Fruit fly (Drosophila melanogaster) whole organism, prepupa: ENCODE results near the gene CG14253.

Experiments used
- Blimp-1 ChIP-seq: fragments of 200-800 bp; sonication (Bioruptor generic); optimal IDR thresholded peaks from 3 replicates; lab custom pipeline; 2017; ENCODE audit warnings: missing biosample characterization, missing genetic modification characterization, mild to moderate bottlenecking, moderate library complexity, missing genetic modification reagents
- CG10631 ChIP-seq: fragments of 200-800 bp; sonication (Bioruptor generic); optimal IDR thresholded peaks from 2 replicates; lab custom pipeline; 2016; ENCODE audit warnings: missing biosample characterization, missing genetic modification characterization
- CG10669 ChIP-seq: fragments of 200-800 bp; sonication (Bioruptor generic); optimal IDR thresholded peaks from 3 replicates; lab custom pipeline; 2018; ENCODE audit warnings: missing biosample characterization, mild to moderate bottlenecking, missing genetic modification characterization, moderate library complexity
- CG11294 ChIP-seq: fragments of 200-800 bp; sonication (Bioruptor generic); IDR thresholded peaks from 2 replicates; pipeline ENCODE4 v1.3.6; 2022; ENCODE audit warnings: missing biosample characterization, missing genetic modification characterization
- CG11762 ChIP-seq: fragments of 200-800 bp; sonication (Bioruptor generic); optimal IDR thresholded peaks from 3 replicates; lab custom pipeline; 2016; ENCODE audit warnings: missing biosample characterization, missing genetic modification characterization; ENCODE audit not compliant: insufficient read depth
- CG11902 ChIP-seq: fragments of 200-800 bp; sonication (Bioruptor generic); optimal IDR thresholded peaks from 3 replicates; lab custom pipeline; 2016; ENCODE audit warnings: missing biosample characterization, missing genetic modification characterization
- CG15336 ChIP-seq: fragments of 200-800 bp; sonication (Bioruptor generic); IDR thresholded peaks from 2 replicates; pipeline ENCODE4 v1.3.6; 2022; ENCODE audit warnings: missing biosample characterization, missing genetic modification characterization
- CG1621 ChIP-seq: fragments of 200-800 bp; sonication (Bioruptor generic); optimal IDR thresholded peaks from 3 replicates; lab custom pipeline; 2018; ENCODE audit warnings: missing biosample characterization, mild to moderate bottlenecking, missing genetic modification characterization
- CG3032 ChIP-seq: fragments of 200-800 bp; optimal IDR thresholded peaks from 2 replicates; lab custom pipeline; 2019; ENCODE audit warnings: missing biosample characterization, mild to moderate bottlenecking, missing genetic modification characterization, moderate library complexity
- CG31627 ChIP-seq: fragments of 200-800 bp; sonication (Bioruptor generic); optimal IDR thresholded peaks from 3 replicates; lab custom pipeline; 2016; ENCODE audit warnings: missing biosample characterization, missing genetic modification characterization
- CG32006 ChIP-seq: fragments of 200-800 bp; sonication (Bioruptor generic); optimal IDR thresholded peaks from 3 replicates; lab custom pipeline; 2017; ENCODE audit warnings: missing biosample characterization, mild to moderate bottlenecking, missing genetic modification characterization
- CG34406 ChIP-seq: fragments of 200-800 bp; sonication (Bioruptor generic); optimal IDR thresholded peaks from 3 replicates; lab custom pipeline; 2016; ENCODE audit warnings: missing biosample characterization, missing genetic modification characterization
- CG3919 ChIP-seq: fragments of 200-800 bp; sonication (Bioruptor generic); optimal IDR thresholded peaks from 3 replicates; lab custom pipeline; 2016; ENCODE audit warnings: missing biosample characterization, missing genetic modification characterization
- CG4318 ChIP-seq: fragments of 200-800 bp; sonication (Bioruptor generic); optimal IDR thresholded peaks from 3 replicates; lab custom pipeline; 2017; ENCODE audit warnings: missing biosample characterization, mild to moderate bottlenecking, missing genetic modification characterization
- CG6163 ChIP-seq: fragments of 200-800 bp; sonication (Bioruptor generic); IDR thresholded peaks from 3 replicates; pipeline ENCODE4 v1.3.6; 2022; ENCODE audit warnings: missing biosample characterization, missing genetic modification characterization
- CG6276 ChIP-seq: fragments of 200-800 bp; sonication (Bioruptor generic); optimal IDR thresholded peaks from 2 replicates; lab custom pipeline; 2017; ENCODE audit warnings: missing biosample characterization, mild to moderate bottlenecking, missing genetic modification characterization
- CG6792 ChIP-seq: fragments of 200-800 bp; sonication (Bioruptor generic); optimal IDR thresholded peaks from 3 replicates; lab custom pipeline; 2016; ENCODE audit warnings: missing biosample characterization, missing genetic modification characterization
- CG6808 ChIP-seq: fragments of 200-800 bp; sonication (Bioruptor generic); optimal IDR thresholded peaks from 3 replicates; lab custom pipeline; 2017; ENCODE audit warnings: missing biosample characterization, missing genetic modification characterization, mild to moderate bottlenecking, moderate library complexity, missing genetic modification reagents
- CG6854 ChIP-seq: fragments of 200-800 bp; sonication (Bioruptor generic); optimal IDR thresholded peaks from 2 replicates; lab custom pipeline; 2017; ENCODE audit warnings: missing biosample characterization, mild to moderate bottlenecking, missing genetic modification characterization
- CG7368 ChIP-seq: fragments of 200-800 bp; sonication (Bioruptor generic); optimal IDR thresholded peaks from 3 replicates; lab custom pipeline; 2016; ENCODE audit warnings: missing biosample characterization, missing genetic modification characterization
- CG8119 ChIP-seq: fragments of 200-800 bp; sonication (Bioruptor generic); IDR thresholded peaks from 3 replicates; pipeline ENCODE4 v1.3.6; 2022; ENCODE audit warnings: missing biosample characterization, missing genetic modification characterization
- CG8319 ChIP-seq: fragments of 200-800 bp; sonication (Bioruptor generic); optimal IDR thresholded peaks from 3 replicates; lab custom pipeline; 2016; ENCODE audit warnings: missing biosample characterization, missing genetic modification characterization
- CG8632 ChIP-seq: fragments of 200-800 bp; sonication (Bioruptor generic); optimal IDR thresholded peaks from 3 replicates; lab custom pipeline; 2016; ENCODE audit warnings: missing biosample characterization, missing genetic modification characterization
- CG9139 ChIP-seq: fragments of 200-800 bp; sonication (Bioruptor generic); optimal IDR thresholded peaks from 3 replicates; lab custom pipeline; 2017; ENCODE audit warnings: missing biosample characterization, mild to moderate bottlenecking, missing genetic modification characterization
- Eip75B ChIP-seq: fragments of 200-800 bp; sonication (Bioruptor generic); optimal IDR thresholded peaks from 3 replicates; lab custom pipeline; 2016; ENCODE audit warnings: missing biosample characterization, missing genetic modification characterization
- Eip78C ChIP-seq: fragments of 200-800 bp; sonication (Bioruptor generic); peaks from one replicate; lab custom pipeline; 2016; ENCODE audit warnings: missing biosample characterization, missing genetic modification characterization
- Eip93F ChIP-seq: fragments of 200-800 bp; sonication (Bioruptor generic); optimal IDR thresholded peaks from 2 replicates; lab custom pipeline; 2016; ENCODE audit warnings: missing biosample characterization, mild to moderate bottlenecking, missing genetic modification characterization
- Ets21C ChIP-seq: fragments of 200-800 bp; sonication (Bioruptor generic); optimal IDR thresholded peaks from 3 replicates; lab custom pipeline; 2016; ENCODE audit warnings: missing biosample characterization, missing genetic modification characterization
- Hr38 ChIP-seq: sonication (Bioruptor generic); optimal IDR thresholded peaks from 2 replicates; lab custom pipeline; 2016; ENCODE audit warnings: missing biosample characterization, missing genetic modification characterization
- Hr4 ChIP-seq: fragments of 200-800 bp; sonication (Bioruptor generic); optimal IDR thresholded peaks from 3 replicates; lab custom pipeline; 2016; ENCODE audit warnings: missing biosample characterization, missing genetic modification characterization
- Lpt ChIP-seq: fragments of 200-800 bp; sonication (Bioruptor generic); optimal IDR thresholded peaks from 3 replicates; lab custom pipeline; 2016; ENCODE audit warnings: missing biosample characterization, missing genetic modification characterization
- Met ChIP-seq: fragments of 200-800 bp; sonication (Bioruptor generic); optimal IDR thresholded peaks from 3 replicates; lab custom pipeline; 2016; ENCODE audit warnings: missing biosample characterization, missing genetic modification characterization
- OdsH ChIP-seq: fragments of 200-800 bp; sonication (Bioruptor generic); optimal IDR thresholded peaks from 3 replicates; lab custom pipeline; 2016; ENCODE audit warnings: missing biosample characterization, missing genetic modification characterization
- Smox ChIP-seq: fragments of 200-800 bp; sonication (Bioruptor generic); optimal IDR thresholded peaks from 3 replicates; lab custom pipeline; 2016; ENCODE audit warnings: missing biosample characterization, missing genetic modification characterization
- Sox102F ChIP-seq: fragments of 200-800 bp; sonication (Bioruptor generic); optimal IDR thresholded peaks from 2 replicates; lab custom pipeline; 2016; ENCODE audit warnings: missing biosample characterization, mild to moderate bottlenecking, missing genetic modification characterization
- Sox15 ChIP-seq: fragments of 200-800 bp; sonication (Bioruptor generic); optimal IDR thresholded peaks from 3 replicates; lab custom pipeline; 2016; ENCODE audit warnings: missing biosample characterization, missing genetic modification characterization
- achi ChIP-seq: fragments of 200-800 bp; sonication (Bioruptor generic); optimal IDR thresholded peaks from 3 replicates; lab custom pipeline; 2016; ENCODE audit warnings: missing biosample characterization, missing genetic modification characterization
- acj6 ChIP-seq: fragments of 200-800 bp; sonication (Bioruptor generic); optimal IDR thresholded peaks from 3 replicates; lab custom pipeline; 2016; ENCODE audit warnings: missing biosample characterization, missing genetic modification characterization
- cyc ChIP-seq: fragments of 200-800 bp; sonication (Bioruptor generic); optimal IDR thresholded peaks from 3 replicates; lab custom pipeline; 2016; ENCODE audit warnings: missing biosample characterization, missing genetic modification characterization
- dac ChIP-seq: fragments of 200-800 bp; sonication (Bioruptor generic); optimal IDR thresholded peaks from 2 replicates; lab custom pipeline; 2017; ENCODE audit warnings: missing biosample characterization, mild to moderate bottlenecking, missing genetic modification characterization
- dsx ChIP-seq: fragments of 200-800 bp; optimal IDR thresholded peaks from 3 replicates; lab custom pipeline; 2019; ENCODE audit warnings: missing biosample characterization, mild to moderate bottlenecking, missing genetic modification characterization, moderate library complexity; ENCODE audit not compliant: poor library complexity, severe bottlenecking
- eg ChIP-seq: fragments of 200-800 bp; sonication (Bioruptor generic); IDR thresholded peaks from 3 replicates; pipeline ENCODE4 v1.3.6; 2022; ENCODE audit warnings: missing biosample characterization, missing genetic modification characterization
- fd59A ChIP-seq: fragments of 200-800 bp; sonication (Bioruptor generic); optimal IDR thresholded peaks from 2 replicates; lab custom pipeline; 2017; ENCODE audit warnings: missing biosample characterization, mild to moderate bottlenecking, missing genetic modification characterization, missing genetic modification reagents
- fd85E ChIP-seq: fragments of 200-800 bp; sonication (Bioruptor generic); optimal IDR thresholded peaks from 3 replicates; lab custom pipeline; 2016; ENCODE audit warnings: missing biosample characterization, missing genetic modification characterization
- fkh ChIP-seq: fragments of 200-800 bp; sonication (Bioruptor generic); optimal IDR thresholded peaks from 3 replicates; lab custom pipeline; 2017; ENCODE audit warnings: missing biosample characterization, mild to moderate bottlenecking, missing genetic modification characterization, moderate library complexity
- lz ChIP-seq: fragments of 200-800 bp; sonication (Bioruptor generic); optimal IDR thresholded peaks from 3 replicates; lab custom pipeline; 2016; ENCODE audit warnings: missing biosample characterization, missing genetic modification characterization
- net ChIP-seq: fragments of 200-800 bp; sonication (Bioruptor generic); optimal IDR thresholded peaks from 3 replicates; lab custom pipeline; 2016; ENCODE audit warnings: missing biosample characterization, missing genetic modification characterization
- pdm3 ChIP-seq: fragments of 200-800 bp; sonication (Bioruptor generic); optimal IDR thresholded peaks from 3 replicates; lab custom pipeline; 2016; ENCODE audit warnings: missing biosample characterization, missing genetic modification characterization
- spab ChIP-seq: fragments of 200-800 bp; sonication (Bioruptor generic); optimal IDR thresholded peaks from 2 replicates; lab custom pipeline; 2017; ENCODE audit warnings: missing biosample characterization, mild to moderate bottlenecking, missing genetic modification characterization, missing genetic modification reagents
- ss ChIP-seq, 2 experiments: fragments of 200-800 bp; sonication (Bioruptor generic); optimal IDR thresholded peaks; 2 replicates in 1 of 2; 3 replicates in 1 of 2; lab custom pipeline; 2017 to 2018; ENCODE audit warnings: mild to moderate bottlenecking in 2 of 2, missing biosample characterization in 2 of 2, missing genetic modification characterization in 2 of 2, moderate library complexity in 1 of 2
- svp ChIP-seq: fragments of 200-800 bp; sonication (Bioruptor generic); peaks from one replicate; lab custom pipeline; 2016; ENCODE audit warnings: missing biosample characterization, missing genetic modification characterization
- topi ChIP-seq: fragments of 200-800 bp; sonication (Bioruptor generic); optimal IDR thresholded peaks from 3 replicates; lab custom pipeline; 2016; ENCODE audit warnings: missing biosample characterization, missing genetic modification characterization
- vri ChIP-seq: fragments of 200-800 bp; sonication (Bioruptor generic); optimal IDR thresholded peaks from 3 replicates; lab custom pipeline; 2016; ENCODE audit warnings: missing biosample characterization, mild to moderate bottlenecking, missing genetic modification characterization

CG14253 gene

dm6 chr3R:26937423-26937822, 40.9 kb upstream of the CG14253 start:
- TF ChIP-seq CG6792 (GFP tag; lab: Kevin White, UChicago) (peak; percentile 20), CG34406 (no peak), Ets21C (GFP tag; lab: Kevin White, UChicago) (peak; percentile 25), CG6854 (no peak), Eip93F (no peak), ss (GFP tag; optimal IDR thresholded peaks at IDR 0.05; lab: Kevin White, UChicago) (no peak), fd85E (GFP tag; lab: Kevin White, UChicago) (no peak), net (GFP tag; lab: Kevin White, UChicago) (peak; percentile 45), CG6276 (GFP tag; lab: Kevin White, UChicago) (peak; percentile 50), CG32006 (GFP tag; lab: Kevin White, UChicago) (peak; percentile 74), Blimp-1 (GFP tag; lab: Kevin White, UChicago) (no peak), CG8119 (peak; percentile 51; the same call in 1 of the 3 replicates), CG8632 (GFP tag; lab: Kevin White, UChicago) (no peak), vri (GFP tag; lab: Kevin White, UChicago) (no peak), CG10669 (GFP tag; lab: Kevin White, UChicago) (peak; percentile 41), fd59A (GFP tag; lab: Kevin White, UChicago) (no peak), CG15336 (GFP tag; lab: Robert Waterston, UW) (0 out of 2 replicates have a peak, but pooled peaks have one; percentile 38), topi (GFP tag; lab: Kevin White, UChicago) (no peak), spab (no peak), svp (no peak), CG6163 (GFP tag; lab: Robert Waterston, UW) (no peak), CG31627 (peak; percentile 48), Eip78C (GFP tag; lab: Kevin White, UChicago) (peak; percentile 84), CG11762 (no peak), CG3032 (peak; percentile 20), achi (GFP tag; lab: Kevin White, UChicago) (peak; percentile 46), CG6808 (GFP tag; lab: Kevin White, UChicago) (peak; percentile 27), dac (peak; percentile 5), acj6 (peak; percentile 45), Eip75B (peak; percentile 24), fkh (no peak), CG7368 (GFP tag; lab: Kevin White, UChicago) (no peak), CG10631 (GFP tag; lab: Kevin White, UChicago) (peak; percentile 11), Hr4 (GFP tag; lab: Kevin White, UChicago) (peak; percentile 63), Sox102F (GFP tag; lab: Kevin White, UChicago) (no peak), CG8319 (peak; percentile 17), Lpt (GFP tag; lab: Kevin White, UChicago) (peak; percentile 17), eg (GFP tag; lab: Robert Waterston, UW) (0 out of 3 replicates have a peak, but pooled peaks have one; percentile 30), OdsH (GFP tag; lab: Kevin White, UChicago) (no peak), CG9139 (no peak), dsx (GFP tag; lab: Kevin White, UChicago) (no peak), CG11902 (GFP tag; lab: Kevin White, UChicago) (peak; percentile 28), CG4318 (GFP tag; lab: Kevin White, UChicago) (peak; percentile 31), Hr38 (no peak), Smox (no peak), cyc (GFP tag; lab: Kevin White, UChicago) (peak; percentile 36), CG11294 (GFP tag; lab: Robert Waterston, UW) (no peak), CG1621 (no peak), lz (GFP tag; lab: Kevin White, UChicago) (peak; percentile 26), Sox15 (GFP tag; lab: Kevin White, UChicago) (peak; percentile 24), Met (GFP tag; lab: Kevin White, UChicago) (no peak), pdm3 (GFP tag; lab: Kevin White, UChicago) (peak; percentile 51), CG3919 (GFP tag; lab: Kevin White, UChicago) (peak; percentile 56)
